Fruit fly (Drosophila melanogaster) whole organism, embryonic: Measurements from ENCODE around the gene sage.

Source experiments
- Abd-B ChIP-seq: fragments of 200-800 bp; sonication (Bioruptor generic); optimal IDR thresholded peaks from 2 replicates; lab custom pipeline; 2018; ENCODE audit warnings: missing biosample characterization, mild to moderate bottlenecking, missing genetic modification characterization, moderate library complexity
- Aef1 ChIP-seq: fragments of 200-800 bp; sonication (Bioruptor generic); IDR thresholded peaks from 3 replicates; pipeline ENCODE4 v1.3.6; 2022; ENCODE audit warnings: missing biosample characterization, missing genetic modification characterization
- B-H2 ChIP-seq: fragments of 200-800 bp; sonication (Bioruptor generic); optimal IDR thresholded peaks from 2 replicates; lab custom pipeline; 2018; ENCODE audit warnings: missing biosample characterization, mild to moderate bottlenecking, missing genetic modification characterization
- Blimp-1 ChIP-seq: fragments of 200-800 bp; sonication (Bioruptor generic); optimal IDR thresholded peaks from 3 replicates; lab custom pipeline; 2018; ENCODE audit warnings: missing biosample characterization, missing genetic modification characterization, mild to moderate bottlenecking, moderate library complexity, missing genetic modification reagents
- C15 ChIP-seq: fragments of 200-800 bp; sonication (Bioruptor generic); IDR thresholded peaks from 3 replicates; pipeline ENCODE4 v1.3.6; 2022; ENCODE audit warnings: missing biosample characterization, missing genetic modification characterization
- CG10209 ChIP-seq: fragments of 200-800 bp; sonication (Bioruptor generic); optimal IDR thresholded peaks from 3 replicates; lab custom pipeline; 2017; ENCODE audit warnings: missing biosample characterization, mild to moderate bottlenecking, missing genetic modification characterization, missing genetic modification reagents
- CG14014 ChIP-seq: fragments of 200-800 bp; sonication (Bioruptor generic); IDR thresholded peaks from 2 replicates; pipeline ENCODE4 v1.3.6; 2022; ENCODE audit warnings: missing biosample characterization, missing genetic modification characterization
- CG2889 ChIP-seq: fragments of 200-800 bp; sonication (Bioruptor generic); IDR thresholded peaks from 3 replicates; pipeline ENCODE4 v1.3.6; 2022; ENCODE audit warnings: missing biosample characterization, missing genetic modification characterization
- CG30020 ChIP-seq: fragments of 200-800 bp; optimal IDR thresholded peaks from 2 replicates; lab custom pipeline; 2019; ENCODE audit warnings: missing biosample characterization, mild to moderate bottlenecking, missing genetic modification characterization, moderate library complexity
- CG3163 ChIP-seq: fragments of 200-800 bp; sonication (Bioruptor generic); optimal IDR thresholded peaks from 3 replicates; lab custom pipeline; 2016; ENCODE audit warnings: missing biosample characterization, missing genetic modification characterization
- CG34376 ChIP-seq: fragments of 200-800 bp; sonication (Bioruptor generic); optimal IDR thresholded peaks from 2 replicates; lab custom pipeline; 2018; ENCODE audit warnings: missing biosample characterization, mild to moderate bottlenecking, missing genetic modification characterization
- CG34422 ChIP-seq: fragments of 200-800 bp; sonication (Bioruptor generic); IDR thresholded peaks from 3 replicates; pipeline ENCODE4 v1.3.6; 2022; ENCODE audit warnings: missing biosample characterization, missing genetic modification characterization
- CG3726 ChIP-seq: fragments of 200-800 bp; sonication (Bioruptor generic); IDR thresholded peaks from 3 replicates; pipeline ENCODE4, ENCODE4 v1.3.6; 2022; ENCODE audit warnings: missing biosample characterization, missing genetic modification characterization
- CkIIα-i1 ChIP-seq: fragments of 200-800 bp; sonication (Bioruptor generic); IDR thresholded peaks from 2 replicates; pipeline ENCODE4 v1.3.6; 2022; ENCODE audit warnings: missing biosample characterization, missing genetic modification characterization
- Dbx ChIP-seq: fragments of 200-800 bp; sonication (Bioruptor generic); IDR thresholded peaks from 3 replicates; pipeline ENCODE4 v1.3.6; 2022; ENCODE audit warnings: missing biosample characterization, missing genetic modification characterization
- Dref ChIP-seq: fragments of 200-800 bp; sonication (Bioruptor generic); IDR thresholded peaks from 2 replicates; pipeline ENCODE4 v1.3.6; 2022; ENCODE audit warnings: missing biosample characterization, missing genetic modification characterization
- E2f2 ChIP-seq: fragments of 200-800 bp; sonication (Bioruptor generic); IDR thresholded peaks from 2 replicates; pipeline ENCODE4 v1.3.6; 2022; ENCODE audit warnings: missing biosample characterization, missing genetic modification characterization
- Hand ChIP-seq: fragments of 200-800 bp; sonication (Bioruptor generic); optimal IDR thresholded peaks from 2 replicates; lab custom pipeline; 2017; ENCODE audit warnings: mild to moderate bottlenecking, missing biosample characterization, missing genetic modification reagents, missing genetic modification characterization
- Hmr ChIP-seq: fragments of 200-800 bp; sonication (Bioruptor generic); optimal IDR thresholded peaks from 3 replicates; lab custom pipeline; 2017; ENCODE audit warnings: mild to moderate bottlenecking, missing biosample characterization, missing genetic modification reagents, missing genetic modification characterization
- Hr78 ChIP-seq, 2 experiments: fragments of 200-800 bp in 1 of 2; fragments of >200 bp in 1 of 2; sonication (Bioruptor generic) in 1 of 2; optimal IDR thresholded peaks; 2 replicates each; lab custom pipeline; 2017 to 2019; ENCODE audit warnings: missing biosample characterization in 2 of 2, missing genetic modification characterization in 2 of 2, mild to moderate bottlenecking in 1 of 2, moderate library complexity in 1 of 2
- Hsf ChIP-seq: fragments of 200-800 bp; sonication (Bioruptor generic); optimal IDR thresholded peaks from 3 replicates; lab custom pipeline; 2016; ENCODE audit warnings: missing biosample characterization, missing genetic modification characterization
- Mad ChIP-seq: fragments of 200-800 bp; sonication (Bioruptor generic); optimal IDR thresholded peaks from 2 replicates; lab custom pipeline; 2016; ENCODE audit warnings: missing biosample characterization, missing genetic modification characterization
- Med ChIP-seq: fragments of 200-800 bp; sonication (Bioruptor generic); peaks from one replicate; lab custom pipeline; 2016; ENCODE audit warnings: missing biosample characterization, missing genetic modification characterization, mild to moderate bottlenecking, inconsistent platforms, moderate library complexity
- Mrtf ChIP-seq: fragments of 200-800 bp; sonication (Bioruptor generic); IDR thresholded peaks from 3 replicates; pipeline ENCODE4 v1.3.6; 2022; ENCODE audit warnings: missing biosample characterization, missing genetic modification characterization
- Nf-YB ChIP-seq: fragments of 200-800 bp; sonication (Bioruptor generic); optimal IDR thresholded peaks from 3 replicates; lab custom pipeline; 2019; ENCODE audit warnings: missing biosample characterization, mild to moderate bottlenecking, missing genetic modification characterization, moderate library complexity
- Oaz ChIP-seq: fragments of 200-800 bp; sonication (Bioruptor generic); IDR thresholded peaks from 2 replicates; pipeline ENCODE4 v1.3.6; 2022; ENCODE audit warnings: missing biosample characterization, missing genetic modification characterization
- Opbp ChIP-seq: fragments of 200-800 bp; sonication (Bioruptor generic); IDR thresholded peaks from 3 replicates; pipeline ENCODE4 v1.3.6; 2022; ENCODE audit warnings: missing biosample characterization, missing genetic modification characterization; ENCODE audit not compliant: partially characterized antibody
- Rfx ChIP-seq: fragments of 200-800 bp; sonication (Bioruptor generic); IDR thresholded peaks from 2 replicates; pipeline ENCODE4 v1.3.6; 2022; ENCODE audit warnings: missing biosample characterization, missing genetic modification characterization
- Sox102F ChIP-seq: fragments of 200-800 bp; sonication (Bioruptor generic); optimal IDR thresholded peaks from 2 replicates; lab custom pipeline; 2018; ENCODE audit warnings: missing biosample characterization, mild to moderate bottlenecking, missing genetic modification characterization, moderate library complexity
- Taf1 ChIP-seq: fragments of 200-800 bp; sonication (Bioruptor generic); IDR thresholded peaks from 2 replicates; pipeline ENCODE4 v1.3.6; 2022; ENCODE audit warnings: missing biosample characterization, missing genetic modification characterization
- bbx ChIP-seq: fragments of 200-800 bp; sonication (Bioruptor generic); IDR thresholded peaks from 2 replicates; pipeline ENCODE4 v1.3.6; 2022; ENCODE audit warnings: missing biosample characterization, missing genetic modification characterization; ENCODE audit not compliant: partially characterized antibody
- cad ChIP-seq: fragments of >200 bp; optimal IDR thresholded peaks from 2 replicates; lab custom pipeline; 2017; ENCODE audit warnings: missing biosample characterization, missing genetic modification characterization
- chif ChIP-seq, 2 experiments: fragments of 200-800 bp; sonication (Bioruptor generic); optimal IDR thresholded peaks; 3 replicates each; lab custom pipeline; 2016; ENCODE audit warnings: missing biosample characterization in 2 of 2, missing genetic modification characterization in 2 of 2
- chinmo ChIP-seq: fragments of 200-800 bp; sonication (Bioruptor generic); IDR thresholded peaks from 4 replicates; pipeline ENCODE4 v1.3.6; 2022; ENCODE audit warnings: missing biosample characterization, missing genetic modification characterization; ENCODE audit not compliant: partially characterized antibody
- chn ChIP-seq: fragments of 200-800 bp; sonication (Bioruptor generic); optimal IDR thresholded peaks from 2 replicates; lab custom pipeline; 2016; ENCODE audit warnings: missing biosample characterization, missing genetic modification characterization
- corto ChIP-seq: fragments of 200-800 bp; sonication (Bioruptor generic); optimal IDR thresholded peaks from 2 replicates; lab custom pipeline; 2016; ENCODE audit warnings: missing biosample characterization, mild to moderate bottlenecking, missing genetic modification characterization, moderate library complexity
- crp ChIP-seq, 2 experiments: fragments of 200-800 bp; sonication (Bioruptor generic); optimal IDR thresholded peaks; 2 replicates in 1 of 2; 3 replicates in 1 of 2; lab custom pipeline; 2017; ENCODE audit warnings: missing biosample characterization in 2 of 2, missing genetic modification characterization in 2 of 2, mild to moderate bottlenecking in 1 of 2, moderate library complexity in 1 of 2
- danr ChIP-seq: fragments of 200-800 bp; sonication (Bioruptor generic); IDR thresholded peaks from 2 replicates; pipeline ENCODE4 v1.3.6; 2022; ENCODE audit warnings: missing biosample characterization, missing genetic modification characterization
- dpn ChIP-seq, 2 experiments: fragments of 200-800 bp; sonication (Bioruptor generic); optimal IDR thresholded peaks; 3 replicates each; lab custom pipeline; 2016; ENCODE audit warnings: missing biosample characterization in 2 of 2, missing genetic modification characterization in 2 of 2
- ems ChIP-seq: fragments of 200-800 bp; sonication (Bioruptor generic); optimal IDR thresholded peaks from 3 replicates; lab custom pipeline; 2016; ENCODE audit warnings: missing biosample characterization, missing genetic modification characterization
- fru ChIP-seq: fragments of >200 bp; optimal IDR thresholded peaks from 2 replicates; lab custom pipeline; 2017
- grau ChIP-seq: fragments of 200-800 bp; optimal IDR thresholded peaks from 3 replicates; lab custom pipeline; 2019; ENCODE audit warnings: missing biosample characterization, mild to moderate bottlenecking, missing genetic modification characterization, moderate library complexity
- hkb ChIP-seq, 2 experiments: fragments of 200-800 bp in 1 of 2; fragments of >200 bp in 1 of 2; sonication (Bioruptor generic) in 1 of 2; IDR thresholded peaks in 1 of 2; optimal IDR thresholded peaks in 1 of 2; 2 replicates each; pipeline versions ENCODE4 v1.3.6 to Lab custom; 2017 to 2022; ENCODE audit warnings: missing biosample characterization in 1 of 2, missing genetic modification characterization in 1 of 2
- inv ChIP-seq: fragments of 200-800 bp; sonication (Bioruptor generic); IDR thresholded peaks from 2 replicates; pipeline ENCODE4 v1.3.6; 2022; ENCODE audit warnings: missing biosample characterization, missing genetic modification characterization; ENCODE audit not compliant: partially characterized antibody
- nau ChIP-seq: fragments of 200-800 bp; sonication (Bioruptor generic); optimal IDR thresholded peaks from 3 replicates; lab custom pipeline; 2017; ENCODE audit warnings: missing biosample characterization, mild to moderate bottlenecking, missing genetic modification characterization, missing genetic modification reagents
- nerfin-2 ChIP-seq: fragments of 200-800 bp; sonication (Bioruptor generic); IDR thresholded peaks from 2 replicates; pipeline ENCODE4 v1.3.6; 2022; ENCODE audit warnings: missing biosample characterization, missing genetic modification characterization; ENCODE audit not compliant: partially characterized antibody
- onecut ChIP-seq: fragments of 200-800 bp; sonication (Bioruptor generic); IDR thresholded peaks from 2 replicates; pipeline ENCODE4 v1.3.6; 2022; ENCODE audit warnings: missing biosample characterization, missing genetic modification characterization
- p53 ChIP-seq: fragments of 200-800 bp; sonication (Bioruptor generic); optimal IDR thresholded peaks from 2 replicates; lab custom pipeline; 2016; ENCODE audit warnings: missing biosample characterization, missing genetic modification characterization
- pros ChIP-seq: fragments of 200-800 bp; sonication (Bioruptor generic); optimal IDR thresholded peaks from 3 replicates; lab custom pipeline; 2019; ENCODE audit warnings: missing biosample characterization, mild to moderate bottlenecking, missing genetic modification characterization, moderate library complexity
- ro ChIP-seq: fragments of 200-800 bp; sonication (Bioruptor generic); IDR thresholded peaks from 2 replicates; pipeline ENCODE4 v1.3.6; 2022; ENCODE audit warnings: missing biosample characterization, missing genetic modification characterization
- tio ChIP-seq: fragments of 200-800 bp; sonication (Bioruptor generic); optimal IDR thresholded peaks from 2 replicates; lab custom pipeline; 2017; ENCODE audit warnings: missing biosample characterization, missing genetic modification characterization, inconsistent platforms

Gene sage

DNA sequence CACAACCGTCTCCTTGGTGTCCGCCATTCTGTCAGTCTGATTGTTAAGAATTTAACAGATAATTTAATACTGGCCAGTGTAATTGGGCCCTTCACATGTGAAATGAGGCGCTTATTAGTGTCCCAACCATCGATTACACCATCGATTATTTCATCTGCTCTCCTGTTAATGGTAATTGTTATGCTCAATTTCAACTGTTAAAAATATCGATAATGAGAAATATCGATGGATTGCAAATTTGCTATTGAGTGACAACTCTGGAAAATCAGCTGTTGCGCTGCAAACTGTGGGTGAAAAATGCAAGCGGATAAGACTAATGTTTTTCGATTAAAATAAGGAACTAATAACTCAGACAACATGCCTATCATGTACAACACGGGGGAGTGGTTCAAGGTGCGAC, 2.8 kb upstream of the sage start, which contains the start of the genes TrpRS and Vps16A (continued):
- TF ChIP-seq Dbx (GFP tag; lab: Robert Waterston, UW) (no peak), inv (GFP tag; lab: Robert Waterston, UW) (peak; percentile 95), CG2889 (GFP tag; lab: Robert Waterston, UW) (no peak), Hand (GFP tag; lab: Kevin White, UChicago) (no peak), grau (no peak), C15 (GFP tag; lab: Robert Waterston, UW) (no peak), CG30020 (tag; lab: Kevin White, UChicago) (peak; percentile 82), Blimp-1 (GFP tag; lab: Kevin White, UChicago) (no peak), B-H2 (GFP tag; lab: Kevin White, UChicago) (peak; percentile 50), Hmr (GFP tag; lab: Kevin White, UChicago) (no peak), Rfx (peak; percentile 55), Aef1 (GFP tag; lab: Robert Waterston, UW) (no peak), CG14014 (no peak), nerfin-2 (GFP tag; lab: Robert Waterston, UW) (peak; percentile 98), corto (GFP tag; lab: Kevin White, UChicago) (no peak), Hr78 (GFP tag; optimal IDR thresholded peaks at IDR 0.05; lab: Kevin White, UChicago) (no peak), p53 (GFP tag; lab: Kevin White, UChicago) (no peak), nau (no peak), CG3726 (GFP tag; lab: Robert Waterston, UW) (no peak), danr (GFP tag; lab: Robert Waterston, UW) (no peak), Taf1 (no peak), onecut (peak; percentile 46; the same call in 1 of the 2 replicates), crp (GFP tag; optimal IDR thresholded peaks at IDR 0.05; lab: Kevin White, UChicago) (peak; percentile 86 to 98), chinmo (peak; percentile 100), ro (GFP tag; lab: Robert Waterston, UW) (no peak), Hsf (peak; percentile 9), Opbp (GFP tag; lab: Robert Waterston, UW) (peak; percentile 98), Oaz (no peak), Med (GFP tag; lab: Kevin White, UChicago) (no peak), Mrtf (GFP tag; lab: Robert Waterston, UW) (no peak), Mad (GFP tag; lab: Kevin White, UChicago) (no peak), ems (peak; percentile 17), chif (GFP tag; optimal IDR thresholded peaks at IDR 0.05; lab: Kevin White, UChicago) (peak in 1 of 2 experiments; percentile 19), dpn (GFP tag; optimal IDR thresholded peaks at IDR 0.05; lab: Kevin White, UChicago) (no peak), Sox102F (GFP tag; lab: Kevin White, UChicago) (no peak), CG34376 (GFP tag; lab: Kevin White, UChicago) (peak; percentile 26), chn (GFP tag; lab: Kevin White, UChicago) (peak; percentile 30), hkb (optimal IDR thresholded peaks at IDR 0.05; lab: Kevin White, UChicago) (peak; percentile 20), hkb (GFP tag; IDR thresholded peaks at IDR 0.05; lab: Robert Waterston, UW) (no peak), CG34422 (peak; percentile 47; the same call in 1 of the 3 replicates), bbx (GFP tag; lab: Robert Waterston, UW) (peak; percentile 99), E2f2 (GFP tag; lab: Robert Waterston, UW) (peak; percentile 65), cad (GFP tag; lab: Kevin White, UChicago) (no peak), fru (no peak), Nf-YB (no peak), CG10209 (GFP tag; lab: Kevin White, UChicago) (no peak), tio (no peak), Dref (GFP tag; lab: Robert Waterston, UW) (peak; percentile 97), Abd-B (GFP tag; lab: Kevin White, UChicago) (no peak), CG3163 (no peak), CkIIα-i1 (no peak), pros (no peak)
